Worm (Caenorhabditis elegans) whole organism, L1 larva: ENCODE results near the gene Y38F1A.8.

ENCODE experiments used
- blmp-1 ChIP-seq: fragments of 150-350 bp; optimal IDR thresholded peaks from 2 replicates; lab custom pipeline; 2014; ENCODE audit warnings: missing biosample characterization, missing genetic modification characterization
- elt-2 ChIP-seq: sonication (generic microtip); optimal IDR thresholded peaks from 2 replicates; lab custom pipeline; 2016; ENCODE audit warnings: missing genetic modification characterization, mild to moderate bottlenecking, inconsistent platforms, missing compliant biosample characterization, missing genetic modification reagents
- irx-1 ChIP-seq: sonication (generic microtip); optimal IDR thresholded peaks from 2 replicates; lab custom pipeline; 2016; ENCODE audit warnings: missing genetic modification characterization, missing compliant biosample characterization
- jun-1 ChIP-seq: fragments of 150-350 bp; optimal IDR thresholded peaks from 2 replicates; lab custom pipeline; 2014; ENCODE audit warnings: missing biosample characterization, missing genetic modification reagents, missing genetic modification characterization
- lin-15B ChIP-seq: fragments of 150-350 bp; sonication (generic microtip); optimal IDR thresholded peaks from 3 replicates; lab custom pipeline; 2014; ENCODE audit warnings: missing biosample characterization, missing genetic modification characterization
- mdl-1 ChIP-seq, 2 experiments: fragments of 150-350 bp; optimal IDR thresholded peaks; 2 replicates each; lab custom pipeline; 2014 to 2017; ENCODE audit warnings: missing biosample characterization in 2 of 2, missing genetic modification characterization in 2 of 2, inconsistent platforms in 1 of 2
- nhr-77 ChIP-seq: fragments of 150-350 bp; optimal IDR thresholded peaks from 2 replicates; lab custom pipeline; 2014; ENCODE audit warnings: missing biosample characterization, missing genetic modification characterization
- nhr-84 ChIP-seq: sonication (generic microtip); optimal IDR thresholded peaks from 2 replicates; lab custom pipeline; 2017; ENCODE audit warnings: missing biosample characterization, missing genetic modification characterization
- unc-62 ChIP-seq: fragments of 150-350 bp; optimal IDR thresholded peaks from 2 replicates; lab custom pipeline; 2014; ENCODE audit warnings: missing biosample characterization, missing genetic modification reagents, missing genetic modification characterization
- unc-86 ChIP-seq: sonication (generic microtip); optimal IDR thresholded peaks from 2 replicates; lab custom pipeline; 2016; ENCODE audit warnings: missing genetic modification characterization, missing compliant biosample characterization
- unc-98 ChIP-seq: fragments of 200-800 bp; sonication (Bioruptor generic); IDR thresholded peaks from 2 replicates; pipeline ENCODE4 v1.3.6; 2022; ENCODE audit warnings: missing genetic modification characterization, missing compliant biosample characterization

DNA sequence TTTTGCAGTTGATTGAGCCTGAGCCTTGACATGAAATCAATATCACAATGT, 35.3 kb downstream of the Y38F1A.8 start, which contains the start of gene ptr-18:
- TF ChIP-seq unc-98 (GFP tag; lab: Robert Waterston, UW) (no peak), jun-1 (tag; lab: Kevin White, UChicago) (no peak), irx-1 (no peak), lin-15B (tag; lab: Kevin White, UChicago) (no peak), unc-62 (GFP tag; lab: Kevin White, UChicago) (no peak), blmp-1 (tag; lab: Kevin White, UChicago) (no peak), unc-86 (tag; lab: Kevin White, UChicago) (no peak), nhr-84 (no peak), nhr-77 (no peak), mdl-1 (tag; optimal IDR thresholded peaks at IDR 0.05; lab: Kevin White, UChicago) (no peak), elt-2 (no peak)
